5 fruit fly cellular contexts compared by ENCODE assay signal in the genomic region with DNA sequence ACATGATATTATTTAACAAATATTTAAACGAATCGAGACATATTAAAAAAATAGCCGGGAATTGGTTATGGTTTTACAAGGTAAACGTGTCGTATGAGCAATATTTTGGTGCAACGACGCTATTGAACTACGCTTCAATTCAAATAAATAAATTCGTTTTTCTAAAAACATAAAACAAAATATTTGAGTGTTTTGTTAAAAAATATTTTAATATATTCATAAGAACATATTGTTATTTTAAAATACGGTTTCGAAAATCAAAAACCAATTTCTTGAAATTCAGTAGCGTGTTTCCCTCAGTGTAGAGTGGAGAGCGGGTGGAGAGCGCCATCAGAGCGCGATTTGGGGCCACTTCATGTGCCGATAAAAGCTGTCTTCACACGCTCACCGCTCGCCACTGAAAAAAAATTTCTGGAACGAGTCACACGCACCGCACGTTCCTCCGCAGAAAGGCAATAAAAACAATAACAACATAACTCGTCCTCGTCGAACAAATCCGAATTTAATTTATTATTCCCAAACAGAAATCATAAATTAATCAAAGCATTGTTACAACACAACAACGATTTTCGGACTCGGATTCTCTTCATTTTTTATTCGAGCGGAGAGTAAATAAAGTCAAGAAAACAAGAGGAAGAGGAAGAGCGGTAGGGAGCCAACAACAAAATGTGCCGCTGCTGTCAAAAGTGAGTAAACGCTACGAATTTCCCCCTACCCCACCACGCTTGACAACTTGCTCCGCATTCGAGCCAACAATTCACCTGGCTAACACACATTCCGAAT.
A peak's percentile ranks its signal among the peaks of the same experiment; 100 is the strongest.
TF ChIP-seq lines count a peak whose summit lies in the region.

No protein-coding gene starts in this region.

TF ChIP-seq in whole organism, adult, 20 proteins besides CTCF, POLR2A, EP300 and RAD21 (continued from another document):
- TF ChIP-seq CG1620 (GFP tag; optimal IDR thresholded peaks at IDR 0.05; lab: Kevin White, UChicago) (peak; percentile 49), kay (GFP tag; lab: Kevin White, UChicago; ENCODE audit: borderline replicate concordance) (peak; percentile 70), Hr96 (GFP tag; optimal IDR thresholded peaks at IDR 0.05; lab: Kevin White, UChicago) (peak; percentile 47), tj (GFP tag; optimal IDR thresholded peaks at IDR 0.05; lab: Kevin White, UChicago) (peak; percentile 36)
TF ChIP-seq in whole organism, adult: peak in this region for 16.

TF ChIP-seq in whole organism, embryonic, 481 proteins besides CTCF, POLR2A, EP300 and RAD21 (continued from another document and continues in another):
- TF ChIP-seq mam (GFP tag; optimal IDR thresholded peaks at IDR 0.05; lab: Kevin White, UChicago) (no peak), CG18476 (GFP tag; optimal IDR thresholded peaks at IDR 0.05; lab: Kevin White, UChicago) (peak; percentile 82), ato (GFP tag; IDR thresholded peaks at IDR 0.05; lab: Robert Waterston, UW; ENCODE audit: partially characterized antibody) (no peak), Sox100B (GFP tag; optimal IDR thresholded peaks at IDR 0.05; lab: Kevin White, UChicago) (peak; percentile 98), CG3995 (GFP tag; optimal IDR thresholded peaks at IDR 0.05; lab: Kevin White, UChicago) (no peak), Antp (GFP tag; optimal IDR thresholded peaks at IDR 0.05; lab: Kevin White, UChicago) (no peak), CG1529 (GFP tag; optimal IDR thresholded peaks at IDR 0.05; lab: Kevin White, UChicago) (peak; percentile 70), CG12659 (GFP tag; optimal IDR thresholded peaks at IDR 0.05; lab: Kevin White, UChicago) (peak; percentile 94), shn (GFP tag; optimal IDR thresholded peaks at IDR 0.05; lab: Kevin White, UChicago) (no peak), Mrtf (GFP tag; IDR thresholded peaks at IDR 0.05; lab: Robert Waterston, UW) (peak; percentile 71; the same call in 2 of the 3 replicates), CG3281 (GFP tag; optimal IDR thresholded peaks at IDR 0.05; lab: Kevin White, UChicago) (peak; percentile 96), CG42726 (GFP tag; IDR thresholded peaks at IDR 0.05; lab: Robert Waterston, UW; ENCODE audit: partially characterized antibody) (no peak), usp (GFP tag; optimal IDR thresholded peaks at IDR 0.05; lab: Kevin White, UChicago) (no peak), zfh1 (GFP tag; IDR thresholded peaks at IDR 0.05; lab: Robert Waterston, UW) (peak; percentile 60), NFAT (GFP tag; IDR thresholded peaks at IDR 0.05; lab: Robert Waterston, UW) (peak; percentile 64), stwl (tag; optimal IDR thresholded peaks at IDR 0.05; lab: Kevin White, UChicago) (peak; percentile 1), CG9609 (GFP tag; optimal IDR thresholded peaks at IDR 0.05; lab: Kevin White, UChicago) (peak; percentile 5), MESR4 (GFP tag; optimal IDR thresholded peaks at IDR 0.05; lab: Kevin White, UChicago) (no peak), Mes4 (GFP tag; optimal IDR thresholded peaks at IDR 0.05; lab: Kevin White, UChicago) (peak; percentile 27), croc (GFP tag; conservative IDR thresholded peaks at IDR 0.05; lab: Robert Waterston, UW) (peak; percentile 81), tgo (GFP tag; IDR thresholded peaks at IDR 0.05; lab: Robert Waterston, UW) (peak; percentile 84), Drgx (GFP tag; IDR thresholded peaks at IDR 0.05; lab: Robert Waterston, UW) (peak; percentile 56), gcm (GFP tag; optimal IDR thresholded peaks at IDR 0.05; lab: Kevin White, UChicago) (peak; percentile 91), Max (GFP tag; optimal IDR thresholded peaks at IDR 0.05; lab: Kevin White, UChicago) (peak; percentile 84), ap (GFP tag; IDR thresholded peaks at IDR 0.05; lab: Robert Waterston, UW) (peak; percentile 56; the same call in 1 of the 2 replicates), CG3838 (GFP tag; optimal IDR thresholded peaks at IDR 0.05; lab: Kevin White, UChicago) (peak; percentile 22), CG14965 (GFP tag; optimal IDR thresholded peaks at IDR 0.05; lab: Kevin White, UChicago; ENCODE audit: borderline replicate concordance) (no peak), eyg (GFP tag; optimal IDR thresholded peaks at IDR 0.05; lab: Kevin White, UChicago) (no peak)

TF ChIP-seq in whole organism, prepupa, 60 proteins besides CTCF, POLR2A, EP300 and RAD21 (continued from another document and continues in another):
- TF ChIP-seq CG16779 (tag; optimal IDR thresholded peaks at IDR 0.05; lab: Kevin White, UChicago) (peak; percentile 89), Lpt (GFP tag; optimal IDR thresholded peaks at IDR 0.05; lab: Kevin White, UChicago) (peak; percentile 72), Eip75B (GFP tag; optimal IDR thresholded peaks at IDR 0.05; lab: Kevin White, UChicago) (peak; percentile 83), CG11294 (GFP tag; IDR thresholded peaks at IDR 0.05; lab: Robert Waterston, UW) (peak; percentile 51), CG10669 (GFP tag; optimal IDR thresholded peaks at IDR 0.05; lab: Kevin White, UChicago) (peak; percentile 91), ss (GFP tag; optimal IDR thresholded peaks at IDR 0.05; lab: Kevin White, UChicago) (peak; percentile 81 to 90), cyc (GFP tag; optimal IDR thresholded peaks at IDR 0.05; lab: Kevin White, UChicago) (peak; percentile 69), CG6792 (GFP tag; optimal IDR thresholded peaks at IDR 0.05; lab: Kevin White, UChicago) (peak; percentile 90), CG31627 (GFP tag; optimal IDR thresholded peaks at IDR 0.05; lab: Kevin White, UChicago) (peak; percentile 74), OdsH (GFP tag; optimal IDR thresholded peaks at IDR 0.05; lab: Kevin White, UChicago) (peak; percentile 93), CG8119 (GFP tag; IDR thresholded peaks at IDR 0.05; lab: Robert Waterston, UW) (peak; percentile 87; the same call in 2 of the 3 replicates), CG15336 (GFP tag; IDR thresholded peaks at IDR 0.05; lab: Robert Waterston, UW) (peak; percentile 83; the same call in 1 of the 2 replicates), CG1621 (tag; optimal IDR thresholded peaks at IDR 0.05; lab: Kevin White, UChicago) (peak; percentile 36), Hr38 (GFP tag; optimal IDR thresholded peaks at IDR 0.05; lab: Kevin White, UChicago) (no peak), CG3032 (tag; optimal IDR thresholded peaks at IDR 0.05; lab: Kevin White, UChicago) (peak; percentile 94), fd59A (GFP tag; optimal IDR thresholded peaks at IDR 0.05; lab: Kevin White, UChicago) (peak; percentile 80), svp (GFP tag; lab: Kevin White, UChicago) (peak; percentile 82), Gug (GFP tag; IDR thresholded peaks at IDR 0.05; lab: Robert Waterston, UW) (peak; percentile 85; the same call in 1 of the 2 replicates), achi (GFP tag; optimal IDR thresholded peaks at IDR 0.05; lab: Kevin White, UChicago) (peak; percentile 91), fkh (GFP tag; optimal IDR thresholded peaks at IDR 0.05; lab: Kevin White, UChicago) (peak; percentile 40), eg (GFP tag; IDR thresholded peaks at IDR 0.05; lab: Robert Waterston, UW) (peak; percentile 83), Met (GFP tag; optimal IDR thresholded peaks at IDR 0.05; lab: Kevin White, UChicago) (peak; percentile 81), Eip93F (GFP tag; optimal IDR thresholded peaks at IDR 0.05; lab: Kevin White, UChicago) (peak; percentile 84), Eip78C (GFP tag; lab: Kevin White, UChicago) (peak; percentile 93), Ets21C (GFP tag; optimal IDR thresholded peaks at IDR 0.05; lab: Kevin White, UChicago) (peak; percentile 51), lz (GFP tag; optimal IDR thresholded peaks at IDR 0.05; lab: Kevin White, UChicago) (peak; percentile 84), CG8632 (GFP tag; optimal IDR thresholded peaks at IDR 0.05; lab: Kevin White, UChicago) (peak; percentile 89), CG6854 (GFP tag; optimal IDR thresholded peaks at IDR 0.05; lab: Kevin White, UChicago) (peak; percentile 86), topi (GFP tag; optimal IDR thresholded peaks at IDR 0.05; lab: Kevin White, UChicago) (peak; percentile 79), dac (GFP tag; optimal IDR thresholded peaks at IDR 0.05; lab: Kevin White, UChicago) (peak; percentile 83)

TF ChIP-seq in whole organism, pupa, 21 proteins besides CTCF, POLR2A, EP300 and RAD21 (continued from another document):
- 0 out of 2 replicates have a peak, but pooled peaks have one; percentile 7 for TF ChIP-seq CG10348 (GFP tag; IDR thresholded peaks at IDR 0.05; lab: Robert Waterston, UW)
- TF ChIP-seq CG12605 (GFP tag; IDR thresholded peaks at IDR 0.05; lab: Robert Waterston, UW) = peak; percentile 41; the same call in 1 of the 2 replicates
- peak; percentile 93 for TF ChIP-seq CG15710 (tag; optimal IDR thresholded peaks at IDR 0.05; lab: Kevin White, UChicago)

TF ChIP-seq in whole organism, wandering third instar larva, 38 proteins besides CTCF, POLR2A, EP300 and RAD21 (continued from another document):
- peak; percentile 15 for TF ChIP-seq Rel (GFP tag; optimal IDR thresholded peaks at IDR 0.05; lab: Kevin White, UChicago)
- peak; percentile 31 for TF ChIP-seq Rel (tag; optimal IDR thresholded peaks at IDR 0.05; lab: Kevin White, UChicago)
- no peak for TF ChIP-seq lola (GFP tag; optimal IDR thresholded peaks at IDR 0.05; lab: Kevin White, UChicago)
- TF ChIP-seq Jra (GFP tag; optimal IDR thresholded peaks at IDR 0.05; lab: Kevin White, UChicago) = no peak
- TF ChIP-seq Myc (optimal IDR thresholded peaks at IDR 0.05; lab: Kevin White, UChicago) = no peak
- peak; percentile 43 for TF ChIP-seq sage (GFP tag; optimal IDR thresholded peaks at IDR 0.05; lab: Kevin White, UChicago)
- TF ChIP-seq Vsx2 (GFP tag; optimal IDR thresholded peaks at IDR 0.05; lab: Kevin White, UChicago; ENCODE audit: partially characterized antibody) = no peak
- TF ChIP-seq CG9705 (GFP tag; optimal IDR thresholded peaks at IDR 0.05; lab: Kevin White, UChicago) = peak; percentile 60
- no peak for TF ChIP-seq CG32264 (GFP tag; optimal IDR thresholded peaks at IDR 0.05; lab: Kevin White, UChicago)
- TF ChIP-seq br (GFP tag; optimal IDR thresholded peaks at IDR 0.05; lab: Kevin White, UChicago) = peak; percentile 65
- peak; percentile 47 for TF ChIP-seq Hr83 (GFP tag; optimal IDR thresholded peaks at IDR 0.05; lab: Kevin White, UChicago; ENCODE audit: poor library complexity, severe bottlenecking)
- TF ChIP-seq usp (GFP tag; optimal IDR thresholded peaks at IDR 0.05; lab: Kevin White, UChicago) = no peak
- TF ChIP-seq Dif (GFP tag; optimal IDR thresholded peaks at IDR 0.05; lab: Kevin White, UChicago; ENCODE audit: partially characterized antibody) = peak; percentile 55
- TF ChIP-seq jim (GFP tag; optimal IDR thresholded peaks at IDR 0.05; lab: Kevin White, UChicago) = no peak
- peak in 1 of 2 experiments; percentile 87 for TF ChIP-seq foxo (GFP tag; optimal IDR thresholded peaks at IDR 0.05; lab: Kevin White, UChicago)
- TF ChIP-seq OdsH (GFP tag; optimal IDR thresholded peaks at IDR 0.05; lab: Kevin White, UChicago) = peak; percentile 82
- TF ChIP-seq Sp1 (GFP tag; optimal IDR thresholded peaks at IDR 0.05; lab: Kevin White, UChicago) = peak; percentile 97
- TF ChIP-seq sv (GFP tag; optimal IDR thresholded peaks at IDR 0.05; lab: Kevin White, UChicago) = peak; percentile 61
- TF ChIP-seq Mio (GFP tag; optimal IDR thresholded peaks at IDR 0.05; lab: Kevin White, UChicago) = no peak
